Worm (Caenorhabditis elegans) whole organism, late embryonic: Measurements from ENCODE around the gene srh-292.

ENCODE experiments used
- fkh-10 ChIP-seq: fragments of 150-350 bp; optimal IDR thresholded peaks from 2 replicates; lab custom pipeline; 2014; ENCODE audit warnings: missing biosample characterization, missing genetic modification reagents, missing genetic modification characterization
- hlh-30 ChIP-seq: sonication (generic microtip); optimal IDR thresholded peaks from 2 replicates; lab custom pipeline; 2017; ENCODE audit warnings: antibody characterized with exemption, missing genetic modification characterization, missing compliant biosample characterization; ENCODE audit not compliant: insufficient read depth
- madf-2 ChIP-seq: sonication (generic microtip); optimal IDR thresholded peaks from 2 replicates; lab custom pipeline; 2017; ENCODE audit warnings: missing genetic modification characterization, missing compliant biosample characterization

DNA sequence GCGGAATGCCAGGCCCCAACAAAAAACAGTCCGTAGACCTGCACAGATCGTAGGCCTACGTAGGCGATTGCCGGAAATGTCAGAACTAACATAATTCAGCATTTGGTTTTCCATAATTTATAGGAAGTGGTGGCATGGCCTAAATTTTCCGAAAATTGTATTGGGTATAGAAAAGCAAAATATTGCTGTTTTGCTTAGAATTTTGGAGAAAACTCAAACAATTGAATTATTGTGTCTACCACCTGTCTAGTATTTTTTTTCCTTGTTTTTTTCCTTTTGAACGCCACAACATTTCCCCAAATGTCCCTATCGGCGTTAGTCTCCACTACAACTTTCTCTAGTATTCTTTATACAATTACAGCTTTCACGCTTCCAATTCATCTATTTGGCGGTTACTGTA is 35.3 kb upstream of the srh-292 start, which contains the start of gene srh-284:
- no peak for TF ChIP-seq madf-2
- TF ChIP-seq fkh-10 (GFP tag; lab: Kevin White, UChicago): no peak
- TF ChIP-seq hlh-30: no peak
